Fruit fly (Drosophila melanogaster): Measurements from ENCODE around the gene aurA.

Gene aurA

dm6 chr3R:11989206-11989605 lies 26.3 kb downstream of the aurA start (continued):
- no peak for TF ChIP-seq croc (GFP tag; conservative IDR thresholded peaks at IDR 0.05)
- no peak for TF ChIP-seq CG18619 (GFP tag; optimal IDR thresholded peaks at IDR 0.05)
- TF ChIP-seq Sox102F (GFP tag; optimal IDR thresholded peaks at IDR 0.05), result no peak
- no peak for TF ChIP-seq BtbVII (GFP tag; optimal IDR thresholded peaks at IDR 0.05)
- TF ChIP-seq pzg (GFP tag; optimal IDR thresholded peaks at IDR 0.05), result no peak

- TF ChIP-seq chinmo (GFP tag; IDR thresholded peaks at IDR 0.05; ENCODE audit: partially characterized antibody) (0 out of 4 replicates have a peak, but pooled peaks have one; percentile 53), CG8281 (tag; optimal IDR thresholded peaks at IDR 0.05) (no peak), oc (tag; optimal IDR thresholded peaks at IDR 0.05) (peak; percentile 29)
Observed at dm6 chr3R:11989996-11990395, 27.1 kb downstream of the aurA start.

- TF ChIP-seq Med (GFP tag) (peak; percentile 45), CG12071 (GFP tag; optimal IDR thresholded peaks at IDR 0.05) (peak; percentile 10), CG15479 (GFP tag; optimal IDR thresholded peaks at IDR 0.05) (no peak), PHDP (tag; optimal IDR thresholded peaks at IDR 0.05) (peak; percentile 5), Ptx1 (GFP tag; IDR thresholded peaks at IDR 0.05) (no peak), lab (GFP tag; optimal IDR thresholded peaks at IDR 0.05) (peak; percentile 5), Neu2 (GFP tag; optimal IDR thresholded peaks at IDR 0.05; ENCODE audit: borderline replicate concordance) (no peak), fd102C (GFP tag; optimal IDR thresholded peaks at IDR 0.05) (no peak), danr (GFP tag; IDR thresholded peaks at IDR 0.05) (no peak), CG14050 (GFP tag; IDR thresholded peaks at IDR 0.05) (no peak), maf-S (GFP tag; optimal IDR thresholded peaks at IDR 0.05) (no peak), C15 (GFP tag; IDR thresholded peaks at IDR 0.05) (0 out of 3 replicates have a peak, but pooled peaks have one; percentile 30), CG7556 (GFP tag; optimal IDR thresholded peaks at IDR 0.05) (no peak), Rfx (GFP tag; IDR thresholded peaks at IDR 0.05) (0 out of 2 replicates have a peak, but pooled peaks have one; percentile 20), ATbp (GFP tag; optimal IDR thresholded peaks at IDR 0.05) (peak; percentile 52), bigmax (GFP tag; optimal IDR thresholded peaks at IDR 0.05) (no peak)
Observed at dm6 chr3R:11991538-11992164, 28.7 kb downstream of the aurA start.

- peak; percentile 29 for TF ChIP-seq mirr (GFP tag; optimal IDR thresholded peaks at IDR 0.05)
- TF ChIP-seq CG32772 (GFP tag; IDR thresholded peaks at IDR 0.05), result no peak
- TF ChIP-seq Fer3 (tag; optimal IDR thresholded peaks at IDR 0.05), result no peak
- TF ChIP-seq crc (GFP tag; optimal IDR thresholded peaks at IDR 0.05), result peak; percentile 7
- TF ChIP-seq CG43689 (GFP tag; IDR thresholded peaks at IDR 0.05), result no peak
- peak; percentile 6 for TF ChIP-seq CHES-1-like (GFP tag; optimal IDR thresholded peaks at IDR 0.05)
- no peak for TF ChIP-seq CG8944 (GFP tag; optimal IDR thresholded peaks at IDR 0.05)
- peak; percentile 16 for TF ChIP-seq Xrp1 (GFP tag; IDR thresholded peaks at IDR 0.05)
- TF ChIP-seq Med (GFP tag), result peak; percentile 84
- no peak for TF ChIP-seq C15 (GFP tag; IDR thresholded peaks at IDR 0.05)
- no peak for TF ChIP-seq CG33213 (GFP tag; optimal IDR thresholded peaks at IDR 0.05)
- no peak for TF ChIP-seq wdn (GFP tag; IDR thresholded peaks at IDR 0.05)
- no peak for TF ChIP-seq CG2120 (GFP tag; optimal IDR thresholded peaks at IDR 0.05)
- TF ChIP-seq CG9437 (GFP tag; optimal IDR thresholded peaks at IDR 0.05), result peak; percentile 1
- TF ChIP-seq CG8281 (tag; optimal IDR thresholded peaks at IDR 0.05), result no peak
- no peak for TF ChIP-seq phol (tag; optimal IDR thresholded peaks at IDR 0.05)
- no peak for TF ChIP-seq Gsc (GFP tag; IDR thresholded peaks at IDR 0.05)
- TF ChIP-seq CG11504 (tag; optimal IDR thresholded peaks at IDR 0.05), result peak; percentile 39
- peak; percentile 5 for TF ChIP-seq HmgZ (tag; optimal IDR thresholded peaks at IDR 0.05)
- peak; percentile 20 for TF ChIP-seq dmrt99B (tag; optimal IDR thresholded peaks at IDR 0.05)
- TF ChIP-seq CG4707 (GFP tag; optimal IDR thresholded peaks at IDR 0.05), result peak; percentile 6
- TF ChIP-seq Bgb (GFP tag; IDR thresholded peaks at IDR 0.05; ENCODE audit: partially characterized antibody), result peak; percentile 7; the same call in 1 of the 2 replicates
- peak; percentile 26 for TF ChIP-seq CG18599 (GFP tag; optimal IDR thresholded peaks at IDR 0.05)
Observed at dm6 chr3R:11992934-11993670, 30.2 kb downstream of the aurA start, which contains the start of gene mfas. mfas (minus strand) TSS chr3R:11993315.
